Worm (Caenorhabditis elegans): ENCODE measurements around the gene snt-3.

The snt-3 gene

DNA sequence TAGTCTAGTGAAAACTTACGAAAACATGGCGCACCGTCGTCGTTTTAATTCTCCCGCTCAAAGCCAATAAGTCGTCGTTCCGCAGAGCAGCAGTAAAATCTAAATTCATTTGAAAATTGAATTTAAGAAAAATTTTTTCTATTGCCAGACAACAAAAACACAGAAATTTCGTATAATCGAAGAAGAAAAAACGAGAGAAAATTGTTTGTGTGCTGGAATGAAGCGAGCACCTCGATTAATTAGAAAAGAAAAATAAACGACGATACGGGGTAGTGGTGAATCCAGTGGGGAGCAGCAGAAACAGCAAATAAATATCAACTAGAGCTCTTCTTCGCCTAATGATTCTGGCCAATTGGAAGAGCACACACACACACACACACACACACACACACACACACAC, at the start of gene snt-3:
Gene snt-3 (minus strand): TSS at position 101 of the 400 bp plus-strand sequence.
- TF ChIP-seq flt-1 (GFP tag; IDR thresholded peaks at IDR 0.05) = no peak

DNA sequence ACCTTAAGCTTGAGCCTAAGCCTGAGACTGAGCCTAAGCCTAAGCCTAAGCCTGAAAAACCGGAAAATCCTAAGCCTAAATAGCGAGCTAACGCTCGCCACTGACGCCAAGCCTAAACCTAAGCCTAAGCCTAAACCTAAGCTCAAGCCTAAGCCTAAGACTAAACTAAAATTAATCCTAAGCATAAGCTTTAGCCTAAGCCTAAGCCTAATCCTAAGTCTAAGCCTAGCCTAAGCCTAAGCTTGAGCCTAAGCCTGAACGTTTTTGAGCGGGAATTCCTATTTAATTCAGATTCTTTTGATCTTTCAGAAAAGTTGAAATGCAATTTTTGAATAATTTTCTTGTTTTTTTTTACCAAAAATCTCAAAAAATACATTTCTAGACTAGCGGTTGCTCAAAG, 45.3 kb upstream of the snt-3 start:
- TF ChIP-seq T22C8.4 (GFP tag; IDR thresholded peaks at IDR 0.05) (no peak), ztf-23 (GFP tag; IDR thresholded peaks at IDR 0.05) (no peak), cog-1 (tag; optimal IDR thresholded peaks at IDR 0.05) (no peak), ztf-29 (GFP tag; IDR thresholded peaks at IDR 0.05) (no peak; the same call in 1 of the 2 replicates), klf-2 (GFP tag; conservative IDR thresholded peaks at IDR 0.05) (no peak), flt-1 (GFP tag; IDR thresholded peaks at IDR 0.05) (no peak)

DNA sequence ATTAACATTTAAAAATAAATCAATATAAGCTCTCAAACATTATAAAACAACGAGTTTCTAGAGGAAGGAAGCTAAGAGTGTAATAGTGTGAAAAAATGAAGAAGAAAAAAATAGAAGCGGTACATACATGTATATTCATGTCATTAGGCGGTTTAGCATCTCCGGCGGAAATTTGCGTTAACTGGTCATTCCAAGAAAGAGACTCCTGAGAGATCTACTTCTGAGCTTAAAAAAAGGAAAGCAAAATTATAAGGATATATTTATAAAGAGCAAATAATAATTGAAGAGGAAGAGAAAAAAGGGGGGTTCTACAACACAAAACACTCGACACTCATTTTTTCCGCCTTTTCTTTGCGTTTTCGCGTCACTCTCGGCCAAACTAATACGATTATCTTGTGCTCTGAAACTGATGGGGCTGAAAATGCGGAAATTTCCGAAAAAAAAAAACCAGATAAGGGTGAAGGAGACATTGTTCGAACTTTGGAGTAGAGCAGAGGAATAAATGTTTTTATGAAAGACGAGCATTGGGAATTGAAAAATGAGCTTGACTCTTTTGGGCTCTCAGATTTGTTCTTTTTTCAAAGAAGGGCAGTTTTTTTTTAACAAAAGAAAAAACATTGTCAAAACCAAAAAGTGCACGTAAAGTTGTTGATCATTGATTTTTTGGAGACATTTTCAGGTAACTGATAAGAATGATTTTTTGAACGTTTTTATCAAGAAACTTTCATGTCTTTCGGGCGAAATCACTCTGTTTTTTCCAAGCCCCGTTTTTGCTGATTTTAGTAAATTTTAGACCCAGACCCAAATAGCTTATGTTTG, 44.0 kb upstream of the snt-3 start:
- TF ChIP-seq tab-1 (GFP tag; IDR thresholded peaks at IDR 0.05) = no peak
- no peak for TF ChIP-seq T22C8.4 (GFP tag; IDR thresholded peaks at IDR 0.05)
- TF ChIP-seq ref-1 (GFP tag; conservative IDR thresholded peaks at IDR 0.05) = no peak
- no peak for TF ChIP-seq cog-1 (tag; optimal IDR thresholded peaks at IDR 0.05)
- no peak for TF ChIP-seq ztf-29 (GFP tag; IDR thresholded peaks at IDR 0.05)
- no peak for TF ChIP-seq med-1 (GFP tag; optimal IDR thresholded peaks at IDR 0.05; ENCODE audit: insufficient read depth)
- TF ChIP-seq klf-2 (GFP tag; conservative IDR thresholded peaks at IDR 0.05) = no peak
- TF ChIP-seq flt-1 (GFP tag; IDR thresholded peaks at IDR 0.05) = no peak
- TF ChIP-seq ztf-23 (GFP tag; IDR thresholded peaks at IDR 0.05) = no peak

DNA sequence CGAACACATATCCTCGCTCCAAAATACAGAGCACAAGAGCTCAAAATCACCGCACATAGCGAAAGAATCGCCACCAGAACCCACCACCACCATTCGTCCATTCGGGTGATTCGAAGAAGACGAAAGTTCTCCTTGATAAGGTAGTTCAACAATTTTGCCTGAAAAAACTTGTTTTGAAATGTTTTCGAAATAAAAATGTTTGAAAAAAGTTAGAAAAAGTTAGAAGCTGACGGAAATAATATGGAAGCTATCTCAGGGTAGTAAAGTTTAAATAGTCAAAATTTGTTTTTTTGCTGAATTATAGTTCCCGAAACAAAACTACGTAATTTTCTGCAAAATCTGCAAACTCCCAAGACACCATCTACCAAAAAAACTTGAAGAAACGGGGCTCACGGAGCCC, 40.6 kb upstream of the snt-3 start, which contains the start of gene snt-5:
Gene snt-5 (minus strand): TSS at position 101 of the 400 bp plus-strand sequence.
- TF ChIP-seq ztf-29 (GFP tag; IDR thresholded peaks at IDR 0.05) = no peak
- no peak for TF ChIP-seq flt-1 (GFP tag; IDR thresholded peaks at IDR 0.05)
- TF ChIP-seq T22C8.4 (GFP tag; IDR thresholded peaks at IDR 0.05) = no peak
- no peak for TF ChIP-seq klf-2 (GFP tag; conservative IDR thresholded peaks at IDR 0.05)

DNA sequence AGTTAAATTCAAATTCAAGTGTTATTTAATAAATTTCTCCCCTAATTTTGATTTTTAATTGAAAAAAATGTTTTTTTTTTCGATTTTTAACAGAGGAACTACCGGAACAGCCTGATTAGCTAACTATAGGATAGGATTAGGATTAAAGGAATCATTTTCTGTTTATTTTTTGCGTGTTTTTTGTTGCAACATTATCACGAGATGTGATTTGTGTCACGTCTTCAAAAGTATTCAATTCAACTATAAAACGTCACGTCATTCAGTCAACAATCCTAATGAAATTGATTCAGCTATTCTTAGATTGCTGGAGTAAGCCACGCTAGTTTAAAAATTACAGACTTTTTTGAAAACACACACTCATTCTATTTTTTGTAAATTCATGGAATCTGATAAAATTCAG, 39.9 kb upstream of the snt-3 start:
- TF ChIP-seq tab-1 (GFP tag; IDR thresholded peaks at IDR 0.05) (no peak), ztf-29 (GFP tag; IDR thresholded peaks at IDR 0.05) (no peak), ref-1 (GFP tag; conservative IDR thresholded peaks at IDR 0.05) (no peak), klf-2 (GFP tag; conservative IDR thresholded peaks at IDR 0.05) (no peak), cog-1 (tag; optimal IDR thresholded peaks at IDR 0.05) (no peak), T22C8.4 (GFP tag; IDR thresholded peaks at IDR 0.05) (no peak), med-1 (GFP tag; optimal IDR thresholded peaks at IDR 0.05; ENCODE audit: insufficient read depth) (no peak), ztf-23 (GFP tag; IDR thresholded peaks at IDR 0.05) (no peak), flt-1 (GFP tag; IDR thresholded peaks at IDR 0.05) (no peak)

DNA sequence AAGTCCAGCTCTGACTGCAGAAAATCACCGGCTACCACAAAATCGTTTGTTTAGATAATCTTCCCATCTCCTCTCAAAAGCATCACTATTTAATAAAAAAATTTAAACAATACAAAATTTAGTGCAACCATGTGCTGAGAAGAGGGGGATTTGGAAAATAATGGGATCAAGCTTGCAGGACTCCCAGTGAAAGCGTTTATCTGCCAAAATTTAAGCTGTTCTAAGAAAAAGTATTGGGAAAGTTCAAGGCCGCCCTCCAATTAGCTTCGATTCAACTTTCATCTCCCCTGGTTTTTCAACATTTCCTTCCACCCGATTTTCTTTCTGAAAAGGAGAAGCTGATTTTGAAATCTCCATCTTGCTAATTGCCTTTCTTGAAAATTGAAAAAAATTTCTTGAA, 37.3 kb upstream of the snt-3 start:
- TF ChIP-seq tab-1 (GFP tag; IDR thresholded peaks at IDR 0.05) (no peak), med-1 (GFP tag; optimal IDR thresholded peaks at IDR 0.05; ENCODE audit: insufficient read depth) (no peak), cog-1 (tag; optimal IDR thresholded peaks at IDR 0.05) (no peak), flt-1 (GFP tag; IDR thresholded peaks at IDR 0.05) (no peak), ztf-23 (GFP tag; IDR thresholded peaks at IDR 0.05) (no peak), ref-1 (GFP tag; conservative IDR thresholded peaks at IDR 0.05) (no peak), T22C8.4 (GFP tag; IDR thresholded peaks at IDR 0.05) (no peak), ztf-29 (GFP tag; IDR thresholded peaks at IDR 0.05) (no peak)

DNA sequence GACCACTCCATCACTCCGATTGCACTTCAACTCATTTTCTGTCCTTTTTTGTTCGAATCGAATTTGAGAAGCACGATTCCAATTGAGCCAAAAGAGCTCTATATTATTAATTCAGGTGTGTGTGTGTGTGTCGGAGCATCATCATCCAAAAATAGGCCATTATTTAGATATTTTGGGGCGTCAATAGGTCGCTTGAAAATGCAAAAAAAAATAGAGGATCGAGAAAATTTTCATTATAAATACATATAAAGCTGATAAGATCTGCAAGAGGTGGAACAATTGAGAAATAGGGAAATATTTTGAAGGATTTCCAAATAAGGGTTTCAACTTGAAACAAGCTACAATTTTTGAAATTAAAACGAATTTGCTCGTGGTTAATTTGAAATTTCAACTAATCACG, 22.1 kb upstream of the snt-3 start, which contains the start of gene Y75B7AR.1:
Gene Y75B7AR.1 (minus strand): TSS at position 101 of the 400 bp plus-strand sequence.
- TF ChIP-seq ztf-29 (GFP tag; IDR thresholded peaks at IDR 0.05) = no peak
- TF ChIP-seq T22C8.4 (GFP tag; IDR thresholded peaks at IDR 0.05) = no peak

DNA sequence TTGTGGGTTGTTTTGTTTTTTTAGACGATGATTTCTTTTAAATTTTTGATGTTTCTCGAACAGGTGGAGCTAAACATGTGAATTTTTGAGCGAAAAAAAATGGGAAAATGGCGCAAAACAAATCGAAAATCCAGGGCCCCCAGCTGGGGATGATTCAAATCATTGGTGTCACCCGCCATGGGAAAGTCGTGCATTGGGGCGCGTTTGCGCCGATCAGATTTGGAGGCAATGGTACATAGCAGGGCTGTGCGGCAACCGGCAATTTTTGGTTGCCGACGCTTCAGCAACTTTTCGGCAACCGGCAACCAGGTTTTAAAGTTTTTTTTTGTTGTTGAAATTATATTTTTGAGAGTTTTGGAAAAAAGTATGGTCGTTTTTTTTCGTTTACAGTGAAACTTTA, 19.6 kb upstream of the snt-3 start:
- TF ChIP-seq cog-1 (tag; optimal IDR thresholded peaks at IDR 0.05) (no peak), med-1 (GFP tag; optimal IDR thresholded peaks at IDR 0.05; ENCODE audit: insufficient read depth) (no peak), ref-1 (GFP tag; conservative IDR thresholded peaks at IDR 0.05) (no peak), T22C8.4 (GFP tag; IDR thresholded peaks at IDR 0.05) (no peak), ztf-29 (GFP tag; IDR thresholded peaks at IDR 0.05) (no peak)

DNA sequence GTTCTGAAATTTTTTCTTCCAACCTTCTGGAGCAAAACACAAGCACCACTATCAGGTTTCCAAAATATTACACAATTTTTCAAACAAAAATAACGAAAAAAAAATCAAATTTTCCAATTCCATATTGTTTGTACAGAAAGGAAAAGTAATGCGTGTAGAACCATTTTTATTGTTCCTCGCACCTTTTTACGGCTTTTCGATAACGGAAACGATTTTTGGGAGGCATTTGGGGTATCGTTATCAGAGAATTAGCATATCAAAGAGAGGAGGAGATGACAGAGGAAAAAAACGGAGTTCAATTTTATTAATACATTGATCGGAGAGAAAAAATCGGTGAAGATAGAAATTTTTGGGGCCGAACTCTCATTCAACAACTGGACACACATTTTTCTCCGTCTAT, 19.0 kb upstream of the snt-3 start:
- no peak for TF ChIP-seq tab-1 (GFP tag; IDR thresholded peaks at IDR 0.05)
- TF ChIP-seq ztf-29 (GFP tag; IDR thresholded peaks at IDR 0.05) = no peak
- TF ChIP-seq T22C8.4 (GFP tag; IDR thresholded peaks at IDR 0.05) = no peak
- TF ChIP-seq cog-1 (tag; optimal IDR thresholded peaks at IDR 0.05) = no peak
- no peak for TF ChIP-seq ref-1 (GFP tag; conservative IDR thresholded peaks at IDR 0.05)
- no peak for TF ChIP-seq klf-2 (GFP tag; conservative IDR thresholded peaks at IDR 0.05)
- TF ChIP-seq flt-1 (GFP tag; IDR thresholded peaks at IDR 0.05) = no peak
- TF ChIP-seq ztf-23 (GFP tag; IDR thresholded peaks at IDR 0.05) = no peak
- no peak for TF ChIP-seq med-1 (GFP tag; optimal IDR thresholded peaks at IDR 0.05; ENCODE audit: insufficient read depth)

DNA sequence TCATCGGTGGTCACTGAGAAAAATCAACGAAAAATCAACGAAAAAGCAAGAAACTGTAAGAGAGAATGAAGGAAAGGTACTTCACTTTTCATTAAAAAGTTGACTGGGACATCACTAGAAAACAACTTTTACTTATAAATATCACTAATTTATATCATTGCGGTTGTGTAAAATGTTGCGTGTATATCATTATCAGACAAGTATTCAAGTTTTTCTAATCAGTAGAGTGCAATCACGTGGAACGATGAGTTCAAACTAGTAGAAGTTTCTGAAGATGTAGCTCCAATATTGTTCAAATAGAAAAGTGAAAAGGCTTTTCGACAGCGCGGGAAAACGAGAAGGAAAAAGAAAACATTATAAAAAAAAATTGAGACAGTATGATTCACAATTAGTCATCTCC, 17.4 kb upstream of the snt-3 start:
- TF ChIP-seq cog-1 (tag; optimal IDR thresholded peaks at IDR 0.05) = no peak
- TF ChIP-seq ref-1 (GFP tag; conservative IDR thresholded peaks at IDR 0.05) = no peak
- no peak for TF ChIP-seq flt-1 (GFP tag; IDR thresholded peaks at IDR 0.05)
- no peak for TF ChIP-seq med-1 (GFP tag; optimal IDR thresholded peaks at IDR 0.05; ENCODE audit: insufficient read depth)
- no peak for TF ChIP-seq klf-2 (GFP tag; conservative IDR thresholded peaks at IDR 0.05)
- TF ChIP-seq ztf-23 (GFP tag; IDR thresholded peaks at IDR 0.05) = no peak
- no peak for TF ChIP-seq tab-1 (GFP tag; IDR thresholded peaks at IDR 0.05)
- no peak for TF ChIP-seq ztf-29 (GFP tag; IDR thresholded peaks at IDR 0.05)
- no peak for TF ChIP-seq T22C8.4 (GFP tag; IDR thresholded peaks at IDR 0.05)
